Fruit fly (Drosophila melanogaster) S2 (cell line): ENCODE results near the gene CG2104.

Experiments used
- CG8478 ChIP-seq: fragments of >200 bp; optimal IDR thresholded peaks from 2 replicates; lab custom pipeline; 2018
- CTCF ChIP-seq, 2 experiments: fragments of >200 bp; optimal IDR thresholded peaks; 2 replicates each; lab custom pipeline; 2018

- no peak for TF ChIP-seq CTCF (optimal IDR thresholded peaks at IDR 0.05; lab: Kevin White, UChicago)
- no peak for TF ChIP-seq CG8478 (lab: Kevin White, UChicago)
These were observed 2.0 kb downstream of the CG2104 start for dm6 chr3R:5691042-5691441.
